Worm (Caenorhabditis elegans) whole organism, late embryonic: ENCODE measurements around the gene K09C4.7.
A peak's percentile ranks its signal among the peaks of the same experiment; 100 is the strongest.

ENCODE experiments used
- C08G9.2 ChIP-seq: sonication (generic microtip); optimal IDR thresholded peaks from 2 replicates; lab custom pipeline; 2016; ENCODE audit warnings: mild to moderate bottlenecking, missing genetic modification characterization, moderate library complexity, missing compliant biosample characterization
- C38D4.7 ChIP-seq: fragments of 200-800 bp; sonication (Bioruptor generic); optimal IDR thresholded peaks from 2 replicates; lab custom pipeline; 2018; ENCODE audit warnings: mild to moderate bottlenecking, missing genetic modification characterization, moderate library complexity, missing compliant biosample characterization
- K02D7.2 ChIP-seq: sonication (generic microtip); optimal IDR thresholded peaks from 2 replicates; lab custom pipeline; 2017; ENCODE audit warnings: mild to moderate bottlenecking, missing genetic modification characterization, missing compliant biosample characterization
- K09A11.1 ChIP-seq: sonication (generic microtip); optimal IDR thresholded peaks from 2 replicates; lab custom pipeline; 2017; ENCODE audit warnings: antibody characterized with exemption, mild to moderate bottlenecking, missing genetic modification characterization, missing compliant biosample characterization; ENCODE audit not compliant: insufficient read depth
- T23F11.4 ChIP-seq: fragments of 200-800 bp; sonication (Bioruptor generic); optimal IDR thresholded peaks from 2 replicates; lab custom pipeline; 2018; ENCODE audit warnings: mild to moderate bottlenecking, missing genetic modification characterization, missing compliant biosample characterization
- Y22D7AL.16 ChIP-seq: sonication (generic microtip); optimal IDR thresholded peaks from 2 replicates; lab custom pipeline; 2016; ENCODE audit warnings: missing genetic modification characterization, missing compliant biosample characterization
- ahr-1 ChIP-seq: sonication (generic microtip); optimal IDR thresholded peaks from 2 replicates; lab custom pipeline; 2016; ENCODE audit warnings: missing genetic modification characterization, missing compliant biosample characterization
- ama-1 ChIP-seq: fragments of 150-350 bp; optimal IDR thresholded peaks from 2 replicates; lab custom pipeline; 2014
- ceh-18 ChIP-seq: sonication (generic microtip); optimal IDR thresholded peaks from 2 replicates; lab custom pipeline; 2016; ENCODE audit warnings: missing genetic modification characterization, missing compliant biosample characterization
- ceh-2 ChIP-seq: sonication (generic microtip); optimal IDR thresholded peaks from 2 replicates; lab custom pipeline; 2016; ENCODE audit warnings: missing genotype, missing genetic modification characterization, missing compliant biosample characterization
- ceh-22 ChIP-seq: sonication (generic microtip); optimal IDR thresholded peaks from 2 replicates; lab custom pipeline; 2017; ENCODE audit warnings: missing biosample characterization, missing genetic modification characterization
- ceh-30 ChIP-seq: fragments of 150-350 bp; optimal IDR thresholded peaks from 2 replicates; lab custom pipeline; 2014; ENCODE audit warnings: missing biosample characterization, missing genetic modification characterization
- ceh-34 ChIP-seq: sonication (generic microtip); optimal IDR thresholded peaks from 2 replicates; lab custom pipeline; 2016; ENCODE audit warnings: mild to moderate bottlenecking, missing genetic modification characterization, missing compliant biosample characterization
- ceh-48 ChIP-seq: sonication (generic microtip); optimal IDR thresholded peaks from 2 replicates; lab custom pipeline; 2016; ENCODE audit warnings: missing genetic modification characterization, inconsistent platforms, missing compliant biosample characterization
- ceh-6 ChIP-seq: fragments of 200-800 bp; sonication (Bioruptor generic); optimal IDR thresholded peaks from 2 replicates; lab custom pipeline; 2018; ENCODE audit warnings: mild to moderate bottlenecking, missing genetic modification characterization, missing compliant biosample characterization
- che-1 ChIP-seq: sonication (generic microtip); optimal IDR thresholded peaks from 2 replicates; lab custom pipeline; 2016; ENCODE audit warnings: mild to moderate bottlenecking, missing genetic modification characterization, missing compliant biosample characterization
- dve-1 ChIP-seq: sonication (generic microtip); optimal IDR thresholded peaks from 2 replicates; lab custom pipeline; 2017; ENCODE audit warnings: antibody characterized with exemption, mild to moderate bottlenecking, missing genetic modification characterization, missing compliant biosample characterization
- elt-2 ChIP-seq: sonication (generic microtip); optimal IDR thresholded peaks from 2 replicates; lab custom pipeline; 2016; ENCODE audit warnings: missing genetic modification reagents, missing genetic modification characterization, missing compliant biosample characterization
- elt-4 ChIP-seq: sonication (generic microtip); optimal IDR thresholded peaks from 2 replicates; lab custom pipeline; 2016; ENCODE audit warnings: missing genetic modification characterization, missing compliant biosample characterization
- eyg-1 ChIP-seq: sonication (generic microtip); optimal IDR thresholded peaks from 2 replicates; lab custom pipeline; 2016; ENCODE audit warnings: missing genotype, missing genetic modification characterization, missing compliant biosample characterization
- fax-1 ChIP-seq: sonication (generic microtip); optimal IDR thresholded peaks from 2 replicates; lab custom pipeline; 2016; ENCODE audit warnings: missing genotype, missing genetic modification characterization, missing compliant biosample characterization
- fkh-6 ChIP-seq: sonication (generic microtip); optimal IDR thresholded peaks from 2 replicates; lab custom pipeline; 2016; ENCODE audit warnings: missing genetic modification characterization, missing compliant biosample characterization
- hlh-13 ChIP-seq: fragments of 200-800 bp; sonication (Bioruptor generic); optimal IDR thresholded peaks from 2 replicates; lab custom pipeline; 2018; ENCODE audit warnings: mild to moderate bottlenecking, missing genetic modification characterization, missing compliant biosample characterization
- lim-6 ChIP-seq: sonication (generic microtip); optimal IDR thresholded peaks from 2 replicates; lab custom pipeline; 2016; ENCODE audit warnings: missing genetic modification characterization, missing compliant biosample characterization
- mec-3 ChIP-seq: sonication (generic microtip); optimal IDR thresholded peaks from 2 replicates; lab custom pipeline; 2016; ENCODE audit warnings: borderline replicate concordance, missing genetic modification characterization, missing compliant biosample characterization
- nhr-232 ChIP-seq: sonication (generic microtip); optimal IDR thresholded peaks from 2 replicates; lab custom pipeline; 2016; ENCODE audit warnings: missing genetic modification characterization, missing compliant biosample characterization
- npax-4 ChIP-seq: sonication (generic microtip); optimal IDR thresholded peaks from 2 replicates; lab custom pipeline; 2016; ENCODE audit warnings: missing genetic modification characterization, missing compliant biosample characterization
- odd-2 ChIP-seq: sonication (generic microtip); optimal IDR thresholded peaks from 2 replicates; lab custom pipeline; 2017; ENCODE audit warnings: antibody characterized with exemption, mild to moderate bottlenecking, missing genetic modification characterization, missing compliant biosample characterization
- pha-2 ChIP-seq: sonication (generic microtip); optimal IDR thresholded peaks from 2 replicates; lab custom pipeline; 2017; ENCODE audit warnings: mild to moderate bottlenecking, missing genetic modification characterization, missing compliant biosample characterization
- pha-4 ChIP-seq: fragments of 150-350 bp; optimal IDR thresholded peaks from 2 replicates; lab custom pipeline; 2018; ENCODE audit warnings: missing biosample characterization, missing genetic modification reagents, missing genetic modification characterization
- ref-2 ChIP-seq: sonication (generic microtip); optimal IDR thresholded peaks from 2 replicates; lab custom pipeline; 2016; ENCODE audit warnings: missing genetic modification characterization, missing compliant biosample characterization
- sdc-2 ChIP-seq: sonication (generic microtip); optimal IDR thresholded peaks from 2 replicates; lab custom pipeline; 2016; ENCODE audit warnings: missing genotype, missing genetic modification characterization, missing compliant biosample characterization
- syd-9 ChIP-seq: sonication (generic microtip); optimal IDR thresholded peaks from 2 replicates; lab custom pipeline; 2016; ENCODE audit warnings: mild to moderate bottlenecking, missing genetic modification characterization, moderate library complexity, missing compliant biosample characterization
- tbx-7 ChIP-seq: sonication (generic microtip); optimal IDR thresholded peaks from 2 replicates; lab custom pipeline; 2016; ENCODE audit warnings: missing genotype, missing genetic modification characterization, missing compliant biosample characterization
- ttx-3 ChIP-seq: sonication (generic microtip); optimal IDR thresholded peaks from 2 replicates; lab custom pipeline; 2016; ENCODE audit warnings: missing genetic modification reagents, missing genetic modification characterization, missing compliant biosample characterization
- zip-5 ChIP-seq: sonication (generic microtip); optimal IDR thresholded peaks from 2 replicates; lab custom pipeline; 2016; ENCODE audit warnings: missing genetic modification characterization, missing compliant biosample characterization

Gene K09C4.7

DNA sequence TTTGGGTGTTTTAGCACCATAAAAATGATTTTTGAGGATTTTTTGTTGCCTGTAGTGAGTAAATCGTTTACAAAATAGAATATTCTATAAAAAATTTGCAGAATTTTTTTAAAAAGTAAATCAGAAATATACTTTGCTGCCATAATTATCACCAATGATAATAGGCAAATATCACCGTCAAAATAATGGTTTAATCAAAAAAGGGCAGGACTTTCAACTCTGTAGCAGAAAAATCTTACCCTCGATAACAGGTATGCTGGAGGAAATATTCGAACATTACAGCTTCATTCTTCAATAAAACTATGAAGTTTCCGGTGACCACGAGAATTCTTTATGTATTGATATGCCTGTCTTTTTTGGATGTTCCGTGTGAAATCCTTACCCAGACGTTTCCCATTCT is 16.5 kb downstream of the K09C4.7 start, which contains the start of gene K09C4.4:
Gene K09C4.4, plus strand, starts transcription at position 301 of the 400 bp plus-strand sequence.
- TF ChIP-seq ceh-30 (tag; lab: Kevin White, UChicago) (no peak), elt-4 (tag; lab: Kevin White, UChicago) (no peak), ceh-18 (no peak), syd-9 (no peak), K09A11.1 (no peak), fkh-6 (tag; lab: Kevin White, UChicago) (no peak), ttx-3 (tag; lab: Kevin White, UChicago) (no peak), ceh-2 (tag; lab: Kevin White, UChicago) (no peak), T23F11.4 (GFP tag; lab: Kevin White, UChicago) (no peak), ceh-22 (tag; lab: Kevin White, UChicago) (no peak)

ce11 chrX:3290147-3290546 is 17.5 kb downstream of the K09C4.7 start:
- TF ChIP-seq nhr-232 (tag; lab: Kevin White, UChicago) (no peak), C38D4.7 (GFP tag; lab: Kevin White, UChicago) (no peak), ceh-6 (GFP tag; lab: Kevin White, UChicago) (no peak), che-1 (tag; lab: Kevin White, UChicago) (no peak), elt-2 (tag; lab: Kevin White, UChicago) (peak; percentile 53), npax-4 (tag; lab: Kevin White, UChicago) (no peak), fax-1 (no peak), odd-2 (tag; lab: Kevin White, UChicago) (no peak)
- TF ChIP-seq, all 69 proteins: peak for 1

DNA sequence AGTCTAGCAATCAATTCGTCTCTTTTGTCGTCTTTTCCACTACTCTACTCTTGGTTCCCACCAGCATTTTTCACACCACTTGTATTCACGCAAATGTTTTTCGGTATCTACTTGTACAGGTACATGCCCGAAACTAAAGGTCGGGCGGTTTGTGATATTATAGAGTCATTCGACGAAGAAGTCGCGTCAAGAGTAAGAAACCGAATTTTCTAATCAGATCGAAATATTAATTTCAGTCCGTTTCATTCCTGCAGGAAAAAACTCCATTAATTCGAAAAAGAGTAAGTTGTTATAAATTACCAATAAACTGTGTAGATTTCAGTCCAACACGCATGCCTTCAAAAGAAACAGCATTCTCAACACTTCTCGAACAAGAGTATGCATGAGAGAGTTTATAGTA is 19.3 kb downstream of the K09C4.7 start:
- no peak for TF ChIP-seq ama-1
- no peak for TF ChIP-seq dve-1
- TF ChIP-seq ref-2 = no peak
- no peak for TF ChIP-seq pha-4
- no peak for TF ChIP-seq odd-2 (tag; lab: Kevin White, UChicago)
- no peak for TF ChIP-seq tbx-7 (tag; lab: Kevin White, UChicago)
- no peak for TF ChIP-seq K02D7.2 (tag; lab: Kevin White, UChicago)
- TF ChIP-seq hlh-13 (GFP tag; lab: Kevin White, UChicago) = no peak
- no peak for TF ChIP-seq C08G9.2 (tag; lab: Kevin White, UChicago)
- TF ChIP-seq sdc-2 = no peak
- TF ChIP-seq pha-2 (tag; lab: Kevin White, UChicago) = no peak
- no peak for TF ChIP-seq ceh-22 (tag; lab: Kevin White, UChicago)
- TF ChIP-seq che-1 (tag; lab: Kevin White, UChicago) = no peak
- no peak for TF ChIP-seq Y22D7AL.16 (tag; lab: Kevin White, UChicago)
- TF ChIP-seq fkh-6 (tag; lab: Kevin White, UChicago) = no peak
- TF ChIP-seq mec-3 (tag; lab: Kevin White, UChicago) = no peak
- TF ChIP-seq eyg-1 = no peak

DNA sequence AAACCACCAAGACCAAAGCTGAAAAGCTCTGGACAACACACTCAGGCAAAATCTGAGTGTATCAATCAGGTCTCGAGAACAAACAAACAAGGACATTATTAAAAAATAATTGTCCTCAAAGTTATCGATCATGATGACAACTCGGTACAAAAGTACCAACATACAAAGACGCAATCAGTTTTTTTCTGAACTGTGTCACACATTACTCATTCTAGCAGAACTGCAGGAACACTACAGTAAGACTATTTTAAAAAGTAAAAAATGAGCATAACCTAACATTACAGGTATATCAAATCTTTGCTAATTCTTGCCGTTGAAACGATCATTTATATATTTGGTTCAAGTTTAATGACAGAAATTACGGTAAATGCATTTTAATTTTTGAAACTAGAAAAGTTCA is 23.5 kb downstream of the K09C4.7 start, which contains the start of gene K09C4.2:
Gene K09C4.2, plus strand, starts transcription at position 301 of the 400 bp plus-strand sequence.
- TF ChIP-seq dve-1 = no peak
- no peak for TF ChIP-seq lim-6 (tag; lab: Kevin White, UChicago)
- TF ChIP-seq ahr-1 (tag; lab: Kevin White, UChicago) = no peak
- no peak for TF ChIP-seq elt-2 (tag; lab: Kevin White, UChicago)
- no peak for TF ChIP-seq ttx-3 (tag; lab: Kevin White, UChicago)
- no peak for TF ChIP-seq ceh-34
- TF ChIP-seq ceh-30 (tag; lab: Kevin White, UChicago) = no peak
- no peak for TF ChIP-seq npax-4 (tag; lab: Kevin White, UChicago)
- no peak for TF ChIP-seq mec-3 (tag; lab: Kevin White, UChicago)
- TF ChIP-seq zip-5 (tag; lab: Kevin White, UChicago) = no peak

ce11 chrX:3297812-3298211 is 25.1 kb downstream of the K09C4.7 start:
- TF ChIP-seq elt-2 (tag; lab: Kevin White, UChicago) (peak; percentile 57), ceh-48 (no peak)
